Worm (Caenorhabditis elegans) whole organism, midembryonic: ENCODE data around the gene ZK1067.3.

Experiments used
- T22C8.4 ChIP-seq: fragments of 200-800 bp; sonication (Bioruptor generic); IDR thresholded peaks from 2 replicates; pipeline ENCODE4 v1.3.6; 2022; ENCODE audit warnings: missing genetic modification characterization, missing compliant biosample characterization
- cog-1 ChIP-seq: sonication (generic microtip); optimal IDR thresholded peaks from 2 replicates; lab custom pipeline; 2016; ENCODE audit warnings: missing genetic modification characterization, missing compliant biosample characterization
- flt-1 ChIP-seq: fragments of 200-800 bp; sonication (Bioruptor generic); IDR thresholded peaks from 2 replicates; pipeline ENCODE4 v1.3.6; 2022; ENCODE audit warnings: missing genetic modification characterization, missing compliant biosample characterization
- klf-2 ChIP-seq: fragments of 200-800 bp; sonication (Bioruptor generic); conservative IDR thresholded peaks from 2 replicates; pipeline ENCODE4 v1.3.6; 2022; ENCODE audit warnings: missing genetic modification reagents, missing genetic modification characterization, missing compliant biosample characterization
- med-1 ChIP-seq: sonication (generic microtip); optimal IDR thresholded peaks from 2 replicates; lab custom pipeline; 2017; ENCODE audit warnings: missing genetic modification characterization, mild to moderate bottlenecking, missing compliant biosample characterization, antibody characterized with exemption, missing genetic modification reagents; ENCODE audit not compliant: insufficient read depth
- ref-1 ChIP-seq: fragments of 200-800 bp; sonication (Bioruptor generic); conservative IDR thresholded peaks from 2 replicates; pipeline ENCODE4 v1.3.6; 2022; ENCODE audit warnings: missing genetic modification reagents, missing genetic modification characterization, missing compliant biosample characterization
- tab-1 ChIP-seq: fragments of 200-800 bp; sonication (Bioruptor generic); IDR thresholded peaks from 2 replicates; pipeline ENCODE4 v1.3.6; 2022; ENCODE audit warnings: missing genetic modification characterization, missing compliant biosample characterization
- ztf-23 ChIP-seq: fragments of 200-800 bp; sonication (Bioruptor generic); IDR thresholded peaks from 2 replicates; pipeline ENCODE4 v1.3.6; 2022; ENCODE audit warnings: missing genetic modification reagents, missing genetic modification characterization, missing compliant biosample characterization
- ztf-29 ChIP-seq: fragments of 200-800 bp; sonication (Bioruptor generic); IDR thresholded peaks from 2 replicates; pipeline ENCODE4 v1.3.6; 2022; ENCODE audit warnings: missing genetic modification reagents, missing genetic modification characterization, missing compliant biosample characterization

Gene ZK1067.3

DNA sequence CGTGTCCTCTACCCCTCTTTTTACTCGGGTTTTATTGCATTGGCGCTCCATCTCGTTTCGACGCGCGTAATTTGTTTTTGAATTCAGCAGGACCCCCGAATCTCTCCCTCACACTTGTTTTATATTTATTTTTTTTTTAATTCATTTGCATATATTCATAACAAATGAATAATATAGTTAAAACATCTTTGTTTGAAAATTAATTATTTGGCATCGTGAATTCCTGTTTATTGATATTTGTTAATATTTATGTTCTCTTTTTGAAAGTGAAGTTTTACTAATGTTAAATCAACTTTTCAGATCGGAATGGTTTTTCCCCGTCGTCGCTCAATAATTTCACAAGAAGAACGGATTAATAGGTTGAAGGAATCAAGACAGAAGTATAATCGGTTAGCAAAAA lies at the start of gene ZK1067.3:
Gene ZK1067.3 (plus strand): TSS at position 301 of the 400 bp plus-strand sequence.
- TF ChIP-seq cog-1 = no peak
- no peak for TF ChIP-seq med-1 (GFP tag; lab: Kevin White, UChicago)
- TF ChIP-seq flt-1 = no peak

DNA sequence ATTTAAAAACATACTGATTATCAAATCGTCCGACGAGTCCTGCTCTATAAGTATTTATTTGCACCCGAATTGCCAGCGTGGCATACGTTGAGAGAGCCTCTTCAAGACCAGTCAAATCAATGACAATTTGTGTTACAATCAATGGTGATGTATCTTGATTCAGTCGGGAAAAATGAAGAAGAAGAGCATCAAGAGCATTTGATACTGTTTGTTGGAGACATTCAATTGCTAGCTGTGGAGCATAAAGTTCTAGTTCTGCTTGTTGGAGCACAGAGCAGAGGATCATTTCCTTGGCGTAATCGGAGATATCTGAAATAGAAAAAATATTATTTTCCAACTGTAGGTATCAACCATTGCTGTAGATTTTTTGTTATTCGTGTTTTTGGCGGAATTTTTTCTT lies 49.6 kb upstream of the ZK1067.3 start:
- TF ChIP-seq klf-2 (GFP tag; lab: Robert Waterston, UW) = no peak

- TF ChIP-seq T22C8.4 (GFP tag; lab: Robert Waterston, UW) (no peak), ztf-23 (no peak)
Measured at ce11 chrII:9176523-9176922, 46.5 kb upstream of the ZK1067.3 start.

DNA sequence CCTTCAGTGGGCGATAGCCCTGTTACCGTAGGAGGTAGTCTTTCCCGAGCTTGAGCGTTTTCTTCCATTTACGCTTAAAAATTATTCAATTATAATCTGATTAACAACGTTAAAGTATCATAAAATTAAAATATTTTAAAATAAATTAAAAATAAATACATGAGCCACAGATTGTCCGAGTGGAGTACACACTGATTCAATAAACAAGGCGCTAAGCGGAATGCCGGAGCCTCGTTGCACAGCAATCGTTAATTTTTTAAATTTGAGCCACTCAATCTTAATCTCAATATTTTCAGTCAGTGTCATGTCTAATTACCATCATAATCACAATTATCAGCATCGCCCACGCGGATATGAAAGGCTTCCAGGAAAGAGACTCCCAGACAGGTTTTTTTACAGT lies 46.0 kb upstream of the ZK1067.3 start, which contains the start of the genes sec-5 and pir-1:
Gene sec-5 (minus strand): TSS at position 73 of the 400 bp plus-strand sequence.
Gene pir-1 (plus strand): TSS at position 221 of the 400 bp plus-strand sequence.
- TF ChIP-seq flt-1 (0 out of 2 replicates have a peak, but pooled peaks have one; percentile 26), cog-1 (no peak)

- TF ChIP-seq tab-1 (GFP tag; lab: Robert Waterston, UW) = peak; percentile 61; the same call in 1 of the 2 replicates
- no peak for TF ChIP-seq T22C8.4 (GFP tag; lab: Robert Waterston, UW)
Measured at ce11 chrII:9178811-9179210, 44.3 kb upstream of the ZK1067.3 start.

DNA sequence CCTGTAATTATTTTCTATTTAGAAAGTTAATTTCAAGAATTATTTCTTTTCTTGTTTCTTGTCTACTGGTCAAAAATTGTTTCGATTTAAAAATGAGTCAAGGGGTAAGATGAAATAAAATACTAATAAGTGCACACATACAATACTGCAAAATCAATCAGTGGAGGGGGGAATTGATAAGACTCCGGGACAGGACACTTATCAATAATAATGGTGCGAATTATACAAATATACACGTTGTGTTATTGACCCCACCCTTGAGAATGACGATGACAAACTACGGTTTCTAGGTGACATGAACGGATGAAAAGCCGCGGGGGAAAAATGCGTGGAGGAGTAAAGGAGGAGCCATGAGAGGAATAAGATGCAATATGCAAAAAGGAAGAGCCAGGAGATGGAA lies 41.9 kb upstream of the ZK1067.3 start:
- TF ChIP-seq tab-1 (GFP tag; lab: Robert Waterston, UW) = no peak
- TF ChIP-seq ztf-23 = no peak
- no peak for TF ChIP-seq med-1 (GFP tag; lab: Kevin White, UChicago)
- no peak for TF ChIP-seq ztf-29 (GFP tag; lab: Robert Waterston, UW)
- TF ChIP-seq flt-1 = no peak
- no peak for TF ChIP-seq cog-1
- no peak for TF ChIP-seq klf-2 (GFP tag; lab: Robert Waterston, UW)
- no peak for TF ChIP-seq T22C8.4 (GFP tag; lab: Robert Waterston, UW)
- no peak for TF ChIP-seq ref-1 (GFP tag; lab: Robert Waterston, UW)

- TF ChIP-seq cog-1 (no peak), med-1 (GFP tag; lab: Kevin White, UChicago) (no peak), ztf-29 (GFP tag; lab: Robert Waterston, UW) (no peak), tab-1 (GFP tag; lab: Robert Waterston, UW) (no peak), ztf-23 (no peak)
Measured at ce11 chrII:9185915-9186314, 37.2 kb upstream of the ZK1067.3 start.

DNA sequence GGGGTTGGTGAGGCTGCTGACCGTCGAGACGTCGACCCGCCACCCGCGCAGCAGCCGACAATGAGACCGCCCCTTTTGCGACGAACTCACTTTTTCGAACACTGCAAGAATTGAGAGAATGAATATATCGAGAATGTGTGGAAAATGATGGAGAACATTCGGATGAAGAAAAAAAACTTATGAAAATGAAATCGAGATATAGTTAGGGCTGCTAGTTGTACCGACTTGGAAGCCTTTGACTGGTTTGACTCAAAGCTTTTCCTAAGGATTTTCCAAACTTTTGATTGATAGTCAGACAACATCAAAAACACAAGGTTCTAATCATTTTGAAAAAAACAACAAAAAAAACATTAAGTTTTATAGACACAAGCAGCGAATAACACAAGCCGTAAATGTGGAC lies 34.7 kb upstream of the ZK1067.3 start, which contains the start of gene sym-2:
Gene sym-2 (minus strand): TSS at position 101 of the 400 bp plus-strand sequence.
- TF ChIP-seq ref-1 (GFP tag; lab: Robert Waterston, UW) (no peak), klf-2 (GFP tag; lab: Robert Waterston, UW) (no peak), ztf-23 (no peak), cog-1 (no peak)

DNA sequence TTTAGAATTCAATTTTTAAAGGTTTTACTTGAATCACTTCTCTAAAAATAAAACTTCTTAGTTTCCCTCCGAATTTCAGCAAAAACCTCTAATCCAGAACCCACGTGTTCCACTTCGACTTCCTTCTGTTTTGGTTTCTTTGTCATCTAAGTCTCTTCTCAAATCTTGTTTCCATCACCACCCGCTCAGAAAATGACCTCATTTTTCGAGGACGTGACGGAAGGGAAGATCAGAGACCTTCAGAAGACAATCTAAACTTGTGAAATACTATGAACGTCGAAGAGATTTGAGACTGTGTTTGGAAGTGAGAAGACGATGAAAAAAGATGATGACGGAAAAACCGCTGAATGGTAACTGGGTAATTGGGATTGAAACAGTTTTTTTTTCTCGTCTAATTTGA lies 33.4 kb upstream of the ZK1067.3 start:
- TF ChIP-seq ref-1 (GFP tag; lab: Robert Waterston, UW) (no peak), cog-1 (no peak), T22C8.4 (GFP tag; lab: Robert Waterston, UW) (no peak), ztf-29 (GFP tag; lab: Robert Waterston, UW) (no peak), med-1 (GFP tag; lab: Kevin White, UChicago) (no peak), klf-2 (GFP tag; lab: Robert Waterston, UW) (no peak), flt-1 (no peak)

DNA sequence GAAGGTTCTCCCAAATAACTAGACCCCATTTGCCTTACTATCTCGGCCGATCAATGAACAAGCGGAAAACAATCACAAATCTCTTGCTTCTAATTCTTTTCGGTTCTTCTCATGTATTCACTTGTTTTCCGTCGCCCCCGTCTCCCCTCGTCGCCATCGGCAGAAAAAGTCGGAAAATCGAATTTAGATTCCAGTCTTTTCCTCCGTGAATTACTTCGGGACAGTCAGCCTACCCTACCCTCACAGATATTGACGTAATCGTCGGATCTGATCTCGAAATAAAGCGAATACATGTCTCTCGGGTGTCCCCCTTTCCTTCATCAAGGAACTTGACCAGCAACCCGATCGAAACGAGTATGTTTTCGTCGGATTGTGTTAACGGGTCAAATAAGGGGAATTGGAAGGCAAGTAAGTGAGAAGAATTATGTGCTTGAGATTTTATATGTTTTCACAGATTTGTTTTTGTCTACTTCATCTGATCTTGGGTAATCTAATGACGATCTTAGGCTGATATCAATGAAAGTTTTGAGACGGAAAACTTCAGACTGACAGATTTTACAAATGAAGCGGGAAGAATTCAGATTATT lies 32.5 kb upstream of the ZK1067.3 start:
- no peak for TF ChIP-seq ref-1 (GFP tag; lab: Robert Waterston, UW)
- no peak for TF ChIP-seq flt-1
- TF ChIP-seq klf-2 (GFP tag; lab: Robert Waterston, UW) = no peak
- no peak for TF ChIP-seq tab-1 (GFP tag; lab: Robert Waterston, UW)
- TF ChIP-seq med-1 (GFP tag; lab: Kevin White, UChicago) = no peak
- TF ChIP-seq ztf-23 = no peak
- no peak for TF ChIP-seq cog-1
- no peak for TF ChIP-seq T22C8.4 (GFP tag; lab: Robert Waterston, UW)
- no peak for TF ChIP-seq ztf-29 (GFP tag; lab: Robert Waterston, UW)

DNA sequence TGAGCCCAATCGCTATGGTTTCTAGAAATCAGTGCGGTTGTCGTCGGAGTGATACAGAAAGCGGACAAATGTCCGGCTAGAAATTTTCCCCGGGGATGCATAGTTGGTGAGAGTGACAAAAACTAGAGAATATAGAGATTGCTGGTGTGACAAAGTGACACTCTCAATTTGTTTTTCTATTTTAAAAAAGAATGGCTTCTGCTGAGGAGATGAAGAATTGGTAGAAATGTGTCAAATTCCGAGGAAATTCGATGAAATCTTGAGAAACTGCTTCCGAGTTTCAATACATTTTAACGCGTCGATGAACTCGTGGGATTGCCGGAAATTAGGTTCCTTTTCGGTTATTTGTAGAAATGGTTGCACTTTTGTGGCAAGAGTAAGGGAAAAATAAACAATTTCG lies 28.9 kb upstream of the ZK1067.3 start, which contains the start of gene twk-4:
Gene twk-4 (minus strand): TSS at position 101 of the 400 bp plus-strand sequence.
- TF ChIP-seq T22C8.4 (GFP tag; lab: Robert Waterston, UW) = no peak
- no peak for TF ChIP-seq med-1 (GFP tag; lab: Kevin White, UChicago)
- no peak for TF ChIP-seq ref-1 (GFP tag; lab: Robert Waterston, UW)
- TF ChIP-seq cog-1 = no peak
- TF ChIP-seq klf-2 (GFP tag; lab: Robert Waterston, UW) = no peak
- TF ChIP-seq ztf-29 (GFP tag; lab: Robert Waterston, UW) = no peak
- no peak for TF ChIP-seq flt-1
- no peak for TF ChIP-seq ztf-23
- no peak for TF ChIP-seq tab-1 (GFP tag; lab: Robert Waterston, UW)
